Fruit fly (Drosophila melanogaster) whole organism, prepupa: ENCODE data around the gene CG8541.

Experiments
- Blimp-1 ChIP-seq: fragments of 200-800 bp; sonication (Bioruptor generic); optimal IDR thresholded peaks from 3 replicates; lab custom pipeline; 2017; ENCODE audit warnings: missing biosample characterization, missing genetic modification characterization, mild to moderate bottlenecking, moderate library complexity, missing genetic modification reagents
- CG11294 ChIP-seq: fragments of 200-800 bp; sonication (Bioruptor generic); IDR thresholded peaks from 2 replicates; pipeline ENCODE4 v1.3.6; 2022; ENCODE audit warnings: missing biosample characterization, missing genetic modification characterization
- CG6854 ChIP-seq: fragments of 200-800 bp; sonication (Bioruptor generic); optimal IDR thresholded peaks from 2 replicates; lab custom pipeline; 2017; ENCODE audit warnings: missing biosample characterization, mild to moderate bottlenecking, missing genetic modification characterization
- CG8119 ChIP-seq: fragments of 200-800 bp; sonication (Bioruptor generic); IDR thresholded peaks from 3 replicates; pipeline ENCODE4 v1.3.6; 2022; ENCODE audit warnings: missing biosample characterization, missing genetic modification characterization
- Hr4 ChIP-seq: fragments of 200-800 bp; sonication (Bioruptor generic); optimal IDR thresholded peaks from 3 replicates; lab custom pipeline; 2016; ENCODE audit warnings: missing biosample characterization, missing genetic modification characterization
- dsx ChIP-seq: fragments of 200-800 bp; optimal IDR thresholded peaks from 3 replicates; lab custom pipeline; 2019; ENCODE audit warnings: missing biosample characterization, mild to moderate bottlenecking, missing genetic modification characterization, moderate library complexity; ENCODE audit not compliant: poor library complexity, severe bottlenecking
- pdm3 ChIP-seq: fragments of 200-800 bp; sonication (Bioruptor generic); optimal IDR thresholded peaks from 3 replicates; lab custom pipeline; 2016; ENCODE audit warnings: missing biosample characterization, missing genetic modification characterization
- svp ChIP-seq: fragments of 200-800 bp; sonication (Bioruptor generic); peaks from one replicate; lab custom pipeline; 2016; ENCODE audit warnings: missing biosample characterization, missing genetic modification characterization

dm6 chr3L:7433325-7433827, 38.0 kb upstream of the CG8541 start:
- TF ChIP-seq Hr4 (GFP tag; lab: Kevin White, UChicago): no peak
- TF ChIP-seq CG11294 (GFP tag; lab: Robert Waterston, UW): peak; percentile 18; the same call in 1 of the 2 replicates
- no peak for TF ChIP-seq Blimp-1 (GFP tag; lab: Kevin White, UChicago)
- TF ChIP-seq CG6854 (GFP tag; lab: Kevin White, UChicago): no peak
- no peak for TF ChIP-seq svp (GFP tag; lab: Kevin White, UChicago)
- peak; percentile 48; the same call in 2 of the 3 replicates for TF ChIP-seq CG8119 (GFP tag; lab: Robert Waterston, UW)
- TF ChIP-seq dsx (GFP tag; lab: Kevin White, UChicago): peak; percentile 33
- TF ChIP-seq pdm3: no peak
